Worm (Caenorhabditis elegans) whole organism, L1 larva: ENCODE data around the gene acp-3.

Experiments
- Y116A8C.19 ChIP-seq: sonication (generic microtip); optimal IDR thresholded peaks from 2 replicates; lab custom pipeline; 2016; ENCODE audit warnings: missing compliant biosample characterization, missing genetic modification characterization, borderline replicate concordance
- ama-1 ChIP-seq: fragments of 150-350 bp; optimal IDR thresholded peaks from 2 replicates; lab custom pipeline; 2014
- blmp-1 ChIP-seq: fragments of 150-350 bp; optimal IDR thresholded peaks from 2 replicates; lab custom pipeline; 2014; ENCODE audit warnings: missing biosample characterization, missing genetic modification characterization
- ceh-63 ChIP-seq: fragments of 200-800 bp; sonication (Bioruptor generic); optimal IDR thresholded peaks from 2 replicates; lab custom pipeline; 2018; ENCODE audit warnings: mild to moderate bottlenecking, missing genetic modification characterization, missing compliant biosample characterization
- ceh-8 ChIP-seq: fragments of 200-800 bp; sonication (Bioruptor generic); optimal IDR thresholded peaks from 2 replicates; lab custom pipeline; 2018; ENCODE audit warnings: mild to moderate bottlenecking, missing genetic modification characterization, moderate library complexity, missing compliant biosample characterization
- efl-3 ChIP-seq: fragments of 200-800 bp; sonication (Bioruptor generic); optimal IDR thresholded peaks from 2 replicates; lab custom pipeline; 2018; ENCODE audit warnings: mild to moderate bottlenecking, missing genetic modification characterization, missing compliant biosample characterization
- egl-13 ChIP-seq: sonication (generic microtip); optimal IDR thresholded peaks from 2 replicates; lab custom pipeline; 2016; ENCODE audit warnings: missing genotype, missing genetic modification reagents, missing genetic modification characterization, missing compliant biosample characterization
- elt-2 ChIP-seq: sonication (generic microtip); optimal IDR thresholded peaks from 2 replicates; lab custom pipeline; 2016; ENCODE audit warnings: missing genetic modification characterization, mild to moderate bottlenecking, inconsistent platforms, missing compliant biosample characterization, missing genetic modification reagents
- ets-5 ChIP-seq: fragments of 200-800 bp; sonication (Bioruptor generic); IDR thresholded peaks from 2 replicates; pipeline ENCODE4 v1.3.6; 2022; ENCODE audit warnings: missing genetic modification characterization, missing compliant biosample characterization
- fkh-8 ChIP-seq: sonication (generic microtip); optimal IDR thresholded peaks from 2 replicates; lab custom pipeline; 2016; ENCODE audit warnings: mild to moderate bottlenecking, missing genetic modification characterization, missing compliant biosample characterization
- hlh-17 ChIP-seq: fragments of 200-800 bp; sonication (Bioruptor generic); optimal IDR thresholded peaks from 2 replicates; lab custom pipeline; 2018; ENCODE audit warnings: missing genetic modification characterization, mild to moderate bottlenecking, missing compliant biosample characterization, moderate library complexity, borderline replicate concordance
- hlh-4 ChIP-seq: sonication (generic microtip); optimal IDR thresholded peaks from 2 replicates; lab custom pipeline; 2016; ENCODE audit warnings: mild to moderate bottlenecking, missing genetic modification characterization, missing compliant biosample characterization
- hpl-2 ChIP-seq: fragments of 150-350 bp; optimal IDR thresholded peaks from 2 replicates; lab custom pipeline; 2014; ENCODE audit warnings: missing biosample characterization, missing genetic modification reagents, missing genetic modification characterization
- isw-1 ChIP-seq: fragments of 200-800 bp; sonication (Bioruptor generic); IDR thresholded peaks from 2 replicates; pipeline ENCODE4 v1.3.6; 2022; ENCODE audit warnings: missing genetic modification characterization, missing compliant biosample characterization
- lin-14 ChIP-seq: fragments of 200-800 bp; sonication (Bioruptor generic); optimal IDR thresholded peaks from 2 replicates; lab custom pipeline; 2018; ENCODE audit warnings: mild to moderate bottlenecking, missing genetic modification characterization, moderate library complexity, missing compliant biosample characterization
- lin-15B ChIP-seq: fragments of 150-350 bp; sonication (generic microtip); optimal IDR thresholded peaks from 3 replicates; lab custom pipeline; 2014; ENCODE audit warnings: missing biosample characterization, missing genetic modification characterization
- lin-35 ChIP-seq, 2 experiments: fragments of 150-350 bp; optimal IDR thresholded peaks; 2 replicates each; lab custom pipeline; 2014; ENCODE audit warnings: missing biosample characterization in 2 of 2, missing genetic modification characterization in 2 of 2, missing genetic modification reagents in 2 of 2
- lin-39 ChIP-seq: fragments of 150-350 bp; optimal IDR thresholded peaks from 2 replicates; lab custom pipeline; 2014; ENCODE audit warnings: missing biosample characterization, missing genetic modification reagents, missing genetic modification characterization
- mdl-1 ChIP-seq, 2 experiments: fragments of 150-350 bp; optimal IDR thresholded peaks; 2 replicates each; lab custom pipeline; 2014 to 2017; ENCODE audit warnings: missing biosample characterization in 2 of 2, missing genetic modification characterization in 2 of 2, inconsistent platforms in 1 of 2
- mef-2 ChIP-seq: fragments of 150-350 bp; optimal IDR thresholded peaks from 2 replicates; lab custom pipeline; 2014; ENCODE audit warnings: missing biosample characterization, missing genetic modification characterization
- mep-1 ChIP-seq: fragments of 150-350 bp; optimal IDR thresholded peaks from 2 replicates; lab custom pipeline; 2014; ENCODE audit warnings: missing biosample characterization, missing genetic modification characterization
- nhr-11 ChIP-seq: fragments of 150-350 bp; optimal IDR thresholded peaks from 2 replicates; lab custom pipeline; 2014; ENCODE audit warnings: missing biosample characterization, missing genetic modification characterization
- nhr-47 ChIP-seq: sonication (generic microtip); optimal IDR thresholded peaks from 2 replicates; lab custom pipeline; 2016; ENCODE audit warnings: mild to moderate bottlenecking, missing genetic modification characterization, moderate library complexity, missing compliant biosample characterization
- nhr-71 ChIP-seq: sonication (generic microtip); optimal IDR thresholded peaks from 2 replicates; lab custom pipeline; 2016; ENCODE audit warnings: mild to moderate bottlenecking, missing genetic modification characterization, moderate library complexity, missing compliant biosample characterization
- nhr-85 ChIP-seq: sonication (generic microtip); peaks from one replicate; lab custom pipeline; 2016; ENCODE audit warnings: missing genetic modification characterization, inconsistent platforms, missing compliant biosample characterization
- pag-3 ChIP-seq: sonication (generic microtip); optimal IDR thresholded peaks from 2 replicates; lab custom pipeline; 2017; ENCODE audit warnings: missing genetic modification characterization, mild to moderate bottlenecking, missing compliant biosample characterization, antibody characterized with exemption, borderline replicate concordance; ENCODE audit not compliant: insufficient read depth
- pax-3 ChIP-seq: fragments of 200-800 bp; sonication (Bioruptor generic); optimal IDR thresholded peaks from 2 replicates; lab custom pipeline; 2018; ENCODE audit warnings: mild to moderate bottlenecking, missing genetic modification characterization, moderate library complexity, missing compliant biosample characterization
- pqm-1 ChIP-seq: sonication (generic microtip); optimal IDR thresholded peaks from 3 replicates; lab custom pipeline; 2017; ENCODE audit warnings: missing biosample characterization, missing genetic modification characterization
- rnt-1 ChIP-seq: sonication (generic microtip); optimal IDR thresholded peaks from 2 replicates; lab custom pipeline; 2016; ENCODE audit warnings: mild to moderate bottlenecking, missing genetic modification characterization, moderate library complexity, missing compliant biosample characterization
- snpc-4 ChIP-seq: fragments of 150-350 bp; optimal IDR thresholded peaks from 2 replicates; lab custom pipeline; 2014; ENCODE audit warnings: missing biosample characterization, missing genetic modification characterization
- swsn-7 ChIP-seq: sonication (generic microtip); optimal IDR thresholded peaks from 2 replicates; lab custom pipeline; 2016; ENCODE audit warnings: missing genetic modification characterization, missing compliant biosample characterization
- tbx-2 ChIP-seq: sonication (generic microtip); optimal IDR thresholded peaks from 2 replicates; lab custom pipeline; 2016; ENCODE audit warnings: missing genetic modification characterization, missing compliant biosample characterization
- unc-130 ChIP-seq: fragments of 150-350 bp; optimal IDR thresholded peaks from 2 replicates; lab custom pipeline; 2017; ENCODE audit warnings: missing biosample characterization, missing genetic modification characterization, inconsistent platforms
- vab-15 ChIP-seq: sonication (generic microtip); optimal IDR thresholded peaks from 2 replicates; lab custom pipeline; 2017; ENCODE audit warnings: missing genotype, mild to moderate bottlenecking, missing genetic modification characterization, missing compliant biosample characterization
- xbp-1 ChIP-seq: sonication (generic microtip); optimal IDR thresholded peaks from 2 replicates; lab custom pipeline; 2016; ENCODE audit warnings: missing genetic modification characterization, missing compliant biosample characterization
- zag-1 ChIP-seq: fragments of 150-350 bp; optimal IDR thresholded peaks from 2 replicates; lab custom pipeline; 2014; ENCODE audit warnings: missing biosample characterization, missing genetic modification characterization
- ztf-11 ChIP-seq, 2 experiments: sonication (generic microtip); optimal IDR thresholded peaks; 2 replicates each; lab custom pipeline; 2016 to 2017; ENCODE audit warnings: missing genetic modification characterization in 2 of 2, missing biosample characterization in 1 of 2, missing compliant biosample characterization in 1 of 2

The acp-3 gene

ce11 chrII:8415035-8415434 lies 21.9 kb downstream of the acp-3 start:
- peak; percentile 0 for TF ChIP-seq rnt-1 (tag; lab: Kevin White, UChicago)
- TF ChIP-seq tbx-2 (tag; lab: Kevin White, UChicago) = no peak
- TF ChIP-seq, all 84 proteins: peak for 1

DNA sequence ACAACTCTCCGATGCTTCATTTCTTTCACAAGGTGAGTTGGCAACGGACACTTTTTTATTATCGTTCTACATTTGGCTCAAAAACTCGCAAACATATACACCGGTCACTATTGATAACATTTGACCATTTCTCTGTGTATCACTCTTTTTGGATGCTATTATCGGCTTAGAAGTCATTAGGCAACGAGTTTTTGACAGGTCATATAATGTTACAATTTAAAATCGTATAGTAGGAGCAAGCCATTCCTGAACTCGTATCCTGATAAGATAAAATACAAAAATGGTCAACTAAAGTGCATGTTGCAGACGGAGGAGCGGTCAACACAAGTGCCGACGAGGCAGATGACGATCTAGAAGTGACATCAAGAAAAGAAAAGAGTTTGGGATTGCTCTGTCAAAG lies 24.0 kb downstream of the acp-3 start:
- TF ChIP-seq ama-1 (lab: Kevin White, UChicago) (no peak), elt-2 (tag; lab: Kevin White, UChicago) (peak; percentile 29)

ce11 chrII:8412061-8412721 lies 24.7 kb downstream of the acp-3 start, which contains the start of gene efl-3:
TSS of gene efl-3 (plus strand) at chrII:8412671.
- TF ChIP-seq nhr-85 (tag; lab: Kevin White, UChicago) = peak; percentile 70
- peak in 1 of 2 experiments; percentile 6 for TF ChIP-seq lin-35 (GFP tag; optimal IDR thresholded peaks at IDR 0.05; lab: Kevin White, UChicago)
- TF ChIP-seq blmp-1 = peak; percentile 14
- TF ChIP-seq mef-2 = no peak
- peak; percentile 33 for TF ChIP-seq elt-2 (tag; lab: Kevin White, UChicago)
- peak; percentile 50 for TF ChIP-seq lin-14 (GFP tag; lab: Kevin White, UChicago)
- no peak for TF ChIP-seq ceh-8 (GFP tag; lab: Kevin White, UChicago)
- TF ChIP-seq, all 84 proteins: peak for 5

DNA sequence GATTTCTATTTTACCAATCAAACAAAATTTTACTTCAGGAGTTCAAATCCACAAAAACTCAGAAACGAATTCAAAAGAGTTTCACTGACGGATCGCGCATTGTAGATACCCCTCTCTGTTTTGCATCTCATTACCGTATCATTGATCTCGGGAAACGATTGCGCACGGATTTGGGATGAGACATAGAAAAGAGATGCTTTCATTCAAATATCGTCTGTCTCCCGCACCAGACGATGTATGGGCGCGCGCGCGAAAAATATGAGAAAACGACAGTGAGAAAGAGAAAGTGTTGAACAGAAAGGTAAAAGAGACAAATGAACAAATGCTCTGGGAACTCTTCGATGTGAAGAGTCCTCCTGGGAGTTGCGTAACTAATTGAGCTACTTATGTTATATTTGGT lies 25.9 kb downstream of the acp-3 start:
- TF ChIP-seq blmp-1 = peak; percentile 92
- TF ChIP-seq hlh-4 (tag; lab: Kevin White, UChicago) = no peak

- TF ChIP-seq blmp-1 = peak; percentile 17
- TF ChIP-seq nhr-85 (tag; lab: Kevin White, UChicago) = peak; percentile 82
- peak; percentile 60 for TF ChIP-seq lin-39 (tag; lab: Kevin White, UChicago)
- TF ChIP-seq lin-14 (GFP tag; lab: Kevin White, UChicago) = peak; percentile 45
- no peak for TF ChIP-seq pag-3 (tag; lab: Kevin White, UChicago)
- TF ChIP-seq efl-3 (GFP tag; lab: Kevin White, UChicago) = peak; percentile 50
- TF ChIP-seq ztf-11 (tag; optimal IDR thresholded peaks at IDR 0.05; lab: Kevin White, UChicago) = peak in 1 of 2 experiments; percentile 28
- TF ChIP-seq nhr-71 (tag; lab: Kevin White, UChicago) = no peak
- no peak for TF ChIP-seq swsn-7
These were observed 27.4 kb downstream of the acp-3 start for ce11 chrII:8409538-8409937.

DNA sequence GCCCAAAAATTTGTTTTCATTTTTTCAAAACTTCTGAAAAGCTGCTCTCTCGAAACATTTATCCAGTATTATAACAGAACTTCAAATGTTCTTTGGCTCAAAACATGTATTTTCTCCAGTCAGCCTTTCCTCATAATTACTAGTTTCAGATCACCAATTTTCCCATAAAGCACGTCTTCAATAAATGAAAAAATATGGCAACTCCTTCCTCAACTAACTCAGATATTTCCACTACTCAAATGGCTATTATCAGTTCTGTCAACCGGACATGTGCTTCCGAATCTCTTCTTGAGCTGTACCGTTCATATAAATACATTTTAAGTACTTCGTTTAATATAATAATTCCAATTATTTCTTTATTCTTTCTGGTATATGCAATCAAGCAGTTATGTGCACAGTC lies 29.4 kb downstream of the acp-3 start, which contains the start of gene sra-13:
sra-13 (plus strand) TSS at position 195 of the 400 bp plus-strand sequence.
- no peak for TF ChIP-seq ets-5 (GFP tag; lab: Robert Waterston, UW)
- TF ChIP-seq blmp-1 = no peak
- TF ChIP-seq nhr-47 (tag; lab: Kevin White, UChicago) = no peak
- TF ChIP-seq hlh-17 (GFP tag; lab: Kevin White, UChicago) = no peak
- no peak for TF ChIP-seq pag-3 (tag; lab: Kevin White, UChicago)
- no peak for TF ChIP-seq Y116A8C.19
- no peak for TF ChIP-seq snpc-4 (tag; lab: Kevin White, UChicago)
- TF ChIP-seq lin-15B (tag; lab: Kevin White, UChicago) = no peak
- no peak for TF ChIP-seq ceh-63
- TF ChIP-seq, all 84 proteins: peak for 0

DNA sequence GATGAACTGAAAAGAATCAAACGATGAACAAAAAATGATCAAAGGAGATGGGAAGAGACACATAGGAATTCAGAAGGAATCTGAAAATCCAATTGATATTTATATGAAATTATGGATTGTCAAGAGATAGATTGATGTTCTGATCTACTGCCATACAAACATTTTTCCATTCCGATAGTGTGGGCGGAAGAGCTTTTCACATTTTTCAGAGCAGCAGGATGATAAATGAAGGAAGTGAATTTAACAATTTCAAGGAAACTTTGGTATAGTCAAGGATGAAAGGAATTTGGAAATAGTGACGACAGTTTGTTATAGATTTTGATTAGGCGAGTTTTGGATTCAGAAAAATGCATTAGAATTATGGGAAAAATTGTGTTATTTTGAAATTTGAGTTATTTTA lies 31.6 kb downstream of the acp-3 start, which contains the start of gene ubc-24:
ubc-24 (plus strand) TSS at position 301 of the 400 bp plus-strand sequence.
- TF ChIP-seq fkh-8 (tag; lab: Kevin White, UChicago) = no peak
- no peak for TF ChIP-seq xbp-1
- no peak for TF ChIP-seq nhr-11 (tag; lab: Kevin White, UChicago)
- no peak for TF ChIP-seq hlh-4 (tag; lab: Kevin White, UChicago)
- no peak for TF ChIP-seq hpl-2 (GFP tag; lab: Kevin White, UChicago)
- no peak for TF ChIP-seq mep-1 (tag; lab: Kevin White, UChicago)
- TF ChIP-seq egl-13 (tag; lab: Kevin White, UChicago) = no peak
- TF ChIP-seq mdl-1 (tag; optimal IDR thresholded peaks at IDR 0.05; lab: Kevin White, UChicago) = no peak
- TF ChIP-seq pax-3 (tag; lab: Kevin White, UChicago) = no peak
- TF ChIP-seq zag-1 (tag; lab: Kevin White, UChicago) = no peak
- no peak for TF ChIP-seq blmp-1
- TF ChIP-seq isw-1 = no peak
- TF ChIP-seq vab-15 = no peak
- no peak for TF ChIP-seq unc-130 (tag; lab: Kevin White, UChicago)
- TF ChIP-seq pqm-1 (tag; lab: Kevin White, UChicago) = no peak
- TF ChIP-seq rnt-1 (tag; lab: Kevin White, UChicago) = no peak
- TF ChIP-seq hlh-17 (GFP tag; lab: Kevin White, UChicago) = no peak
